Fruit fly (Drosophila melanogaster) whole organism, wandering third instar larva: ENCODE results near the gene Dbp73D.

Source experiments
- dl ChIP-seq, 2 experiments: fragments of 175-275, 200-275 bp in 1 of 2; fragments of 200-275 bp in 1 of 2; sonication (Bioruptor generic); optimal IDR thresholded peaks; lab custom pipeline; 2018; ENCODE audit warnings: mild to moderate bottlenecking in 2 of 2, missing biosample characterization in 2 of 2, missing genetic modification characterization in 2 of 2, moderate library complexity in 2 of 2; ENCODE audit not compliant: partially characterized antibody in 2 of 2, insufficient read depth in 1 of 2
- pan ChIP-seq: fragments of >200 bp; optimal IDR thresholded peaks from 2 replicates; lab custom pipeline; 2017
- woc ChIP-seq: sonication (Bioruptor generic); optimal IDR thresholded peaks from 2 replicates; lab custom pipeline; 2016; ENCODE audit warnings: missing biosample characterization, mild to moderate bottlenecking, missing genetic modification characterization

dm6 chr3L:16760274-16760673 lies 29.7 kb upstream of the Dbp73D start:
- TF ChIP-seq dl (GFP tag; optimal IDR thresholded peaks at IDR 0.05; lab: Kevin White, UChicago; ENCODE audit: insufficient read depth in 1 of 2, partially characterized antibody in 2 of 2) (no peak), pan (lab: Kevin White, UChicago) (no peak), woc (GFP tag; lab: Kevin White, UChicago) (no peak)
